Fruit fly (Drosophila melanogaster): Measurements from ENCODE around the gene CG3817.
A peak's percentile ranks its signal among the peaks of the same experiment; 100 is the strongest.

The CG3817 gene

DNA sequence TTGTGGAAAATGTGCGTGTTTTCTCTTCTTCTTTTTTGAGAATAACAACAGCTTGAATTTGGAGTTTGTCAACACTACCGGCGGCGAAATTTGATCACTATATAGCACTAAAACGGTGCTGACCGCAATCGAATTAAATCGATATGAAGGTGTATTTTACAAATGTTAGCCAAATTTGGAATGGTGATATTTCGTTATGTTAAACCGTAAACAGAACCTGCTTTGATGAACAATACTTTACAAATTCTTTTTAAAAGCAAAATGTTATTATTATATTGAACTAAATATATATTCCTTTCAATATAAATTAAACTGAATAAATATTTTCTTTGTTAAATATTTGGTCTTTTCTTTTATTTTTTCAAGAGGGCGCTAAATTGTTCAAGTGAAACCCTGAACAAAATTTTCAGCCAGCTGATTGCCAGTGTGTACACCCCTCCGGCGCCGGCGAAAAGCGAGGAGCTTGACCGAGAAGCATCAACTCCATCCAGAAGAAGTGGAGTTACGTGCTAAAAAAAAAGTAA is 12.5 kb upstream of the CG3817 start, which contains the start of the genes Rrp6, CG33331 and CG33332 (continued):
- TF ChIP-seq crp (GFP tag; optimal IDR thresholded peaks at IDR 0.05) (peak; percentile 45 to 92), HLH54F (GFP tag; optimal IDR thresholded peaks at IDR 0.05) (peak; percentile 74), btn (GFP tag; optimal IDR thresholded peaks at IDR 0.05) (no peak), ac (GFP tag; optimal IDR thresholded peaks at IDR 0.05) (no peak), mirr (GFP tag; optimal IDR thresholded peaks at IDR 0.05) (peak; percentile 20), Camta (GFP tag; optimal IDR thresholded peaks at IDR 0.05) (peak; percentile 38), H2.0 (GFP tag; IDR thresholded peaks at IDR 0.05) (peak; percentile 45), Lpt (GFP tag; optimal IDR thresholded peaks at IDR 0.05) (no peak), slp2 (GFP tag; optimal IDR thresholded peaks at IDR 0.05) (no peak), seq (GFP tag; IDR thresholded peaks at IDR 0.05) (no peak), her (GFP tag; optimal IDR thresholded peaks at IDR 0.05) (peak; percentile 33), CG9932 (GFP tag; IDR thresholded peaks at IDR 0.05) (peak; percentile 88), CG15073 (GFP tag; optimal IDR thresholded peaks at IDR 0.05) (no peak), Hmx (GFP tag; optimal IDR thresholded peaks at IDR 0.05) (no peak), Eip74EF (GFP tag; optimal IDR thresholded peaks at IDR 0.05) (no peak), Nf-YC (tag; optimal IDR thresholded peaks at IDR 0.05) (peak; percentile 72), CG17829 (tag; optimal IDR thresholded peaks at IDR 0.05) (peak; percentile 85), nerfin-2 (GFP tag; IDR thresholded peaks at IDR 0.05; ENCODE audit: partially characterized antibody) (no peak; the same call in 1 of the 2 replicates), Vsx1 (GFP tag; optimal IDR thresholded peaks at IDR 0.05) (no peak), CG5180 (GFP tag; optimal IDR thresholded peaks at IDR 0.05) (no peak), CG17328 (GFP tag; IDR thresholded peaks at IDR 0.05) (peak; percentile 29; the same call in 1 of the 2 replicates), chinmo (GFP tag; IDR thresholded peaks at IDR 0.05; ENCODE audit: partially characterized antibody) (0 out of 4 replicates have a peak, but pooled peaks have one; percentile 52), Hr78 (GFP tag; optimal IDR thresholded peaks at IDR 0.05) (no peak), CG33557 (GFP tag; optimal IDR thresholded peaks at IDR 0.05) (peak; percentile 45), CG4404 (GFP tag; IDR thresholded peaks at IDR 0.05) (peak; percentile 55), ato (GFP tag; IDR thresholded peaks at IDR 0.05; ENCODE audit: partially characterized antibody) (peak; percentile 8; the same call in 1 of the 2 replicates), CG2120 (GFP tag; optimal IDR thresholded peaks at IDR 0.05) (peak; percentile 86), Ravus (GFP tag; IDR thresholded peaks at IDR 0.05) (no peak), CG14965 (GFP tag; optimal IDR thresholded peaks at IDR 0.05; ENCODE audit: borderline replicate concordance) (no peak), Adf1 (GFP tag; IDR thresholded peaks at IDR 0.05) (peak; percentile 41), ash1 (GFP tag; optimal IDR thresholded peaks at IDR 0.05) (no peak), CG17186 (GFP tag; optimal IDR thresholded peaks at IDR 0.05) (peak; percentile 54), nau (GFP tag; optimal IDR thresholded peaks at IDR 0.05) (no peak), tio (GFP tag; optimal IDR thresholded peaks at IDR 0.05) (no peak), CG6683 (GFP tag; optimal IDR thresholded peaks at IDR 0.05) (peak; percentile 46), mam (GFP tag; optimal IDR thresholded peaks at IDR 0.05) (peak; percentile 69), peb (GFP tag; IDR thresholded peaks at IDR 0.05) (no peak), CG7786 (GFP tag; optimal IDR thresholded peaks at IDR 0.05) (peak; percentile 65), eyg (GFP tag; optimal IDR thresholded peaks at IDR 0.05) (no peak), Ptx1 (GFP tag; IDR thresholded peaks at IDR 0.05) (peak; percentile 57), lola (GFP tag; optimal IDR thresholded peaks at IDR 0.05) (peak in 1 of 3 experiments; percentile 69), tx (GFP tag; optimal IDR thresholded peaks at IDR 0.05) (peak; percentile 64), ranshi (GFP tag; IDR thresholded peaks at IDR 0.05) (peak; percentile 43; the same call in 1 of the 2 replicates), Hr51 (GFP tag; optimal IDR thresholded peaks at IDR 0.05) (peak in 1 of 2 experiments; percentile 69), h (optimal IDR thresholded peaks at IDR 0.05) (no peak), kay (GFP tag; optimal IDR thresholded peaks at IDR 0.05) (no peak), Fer2 (tag; optimal IDR thresholded peaks at IDR 0.05) (peak; percentile 76), MBD-R2 (GFP tag; IDR thresholded peaks at IDR 0.05) (peak; percentile 64), CG8290 (GFP tag; optimal IDR thresholded peaks at IDR 0.05) (peak; percentile 35), CG8290 (tag; optimal IDR thresholded peaks at IDR 0.05) (no peak)
